Fruit fly (Drosophila melanogaster): ENCODE data around the gene Karl.

Gene Karl

DNA sequence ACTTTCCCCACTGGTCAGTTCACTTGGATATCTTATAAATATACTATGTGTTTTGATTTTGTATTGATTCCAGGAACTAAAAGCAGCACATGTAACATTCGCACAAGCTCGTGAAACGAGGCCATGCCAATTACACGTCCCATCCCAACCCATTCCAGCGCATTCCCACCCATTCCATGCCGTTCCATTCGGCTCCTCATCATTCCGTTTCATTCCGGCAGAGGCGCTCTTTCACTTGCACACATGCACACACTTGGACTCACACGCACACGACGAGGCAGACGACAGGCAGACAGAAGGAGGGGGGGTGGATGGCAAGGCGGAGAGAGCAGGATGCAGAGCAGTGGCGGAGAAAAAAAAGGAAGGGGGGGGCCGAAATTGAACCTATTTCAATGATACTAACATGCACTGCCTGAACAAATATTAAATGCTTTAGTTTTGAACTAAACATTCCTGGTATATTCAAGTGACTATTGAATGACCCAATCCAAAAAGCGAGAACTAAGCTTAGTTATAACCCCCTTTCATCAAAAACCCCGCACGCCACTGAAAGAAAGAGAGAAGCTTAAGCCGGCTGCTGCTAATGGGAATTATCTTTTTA, 11.1 kb upstream of the Karl start (continued):
- TF ChIP-seq pzg (GFP tag; optimal IDR thresholded peaks at IDR 0.05) (no peak), trem (tag; optimal IDR thresholded peaks at IDR 0.05) (peak; percentile 39), CG16863 (GFP tag; optimal IDR thresholded peaks at IDR 0.05) (peak; percentile 46), CG11696 (GFP tag; IDR thresholded peaks at IDR 0.05) (no peak), h (optimal IDR thresholded peaks at IDR 0.05) (no peak), Med (GFP tag) (peak; percentile 71), Oaz (GFP tag; IDR thresholded peaks at IDR 0.05) (no peak), Mad (GFP tag; optimal IDR thresholded peaks at IDR 0.05) (no peak), CG12299 (tag; optimal IDR thresholded peaks at IDR 0.05) (no peak), CG15269 (tag; optimal IDR thresholded peaks at IDR 0.05) (no peak), bab2 (GFP tag; optimal IDR thresholded peaks at IDR 0.05) (peak; percentile 9), nmo (GFP tag; optimal IDR thresholded peaks at IDR 0.05) (peak; percentile 56), CG7963 (GFP tag; IDR thresholded peaks at IDR 0.05; ENCODE audit: partially characterized antibody) (no peak), Doc2 (GFP tag; IDR thresholded peaks at IDR 0.05) (no peak), stc (GFP tag; IDR thresholded peaks at IDR 0.05) (peak; percentile 36; the same call in 1 of the 2 replicates), Max (GFP tag; optimal IDR thresholded peaks at IDR 0.05) (no peak), H2.0 (GFP tag; IDR thresholded peaks at IDR 0.05) (0 out of 2 replicates have a peak, but pooled peaks have one; percentile 15)

DNA sequence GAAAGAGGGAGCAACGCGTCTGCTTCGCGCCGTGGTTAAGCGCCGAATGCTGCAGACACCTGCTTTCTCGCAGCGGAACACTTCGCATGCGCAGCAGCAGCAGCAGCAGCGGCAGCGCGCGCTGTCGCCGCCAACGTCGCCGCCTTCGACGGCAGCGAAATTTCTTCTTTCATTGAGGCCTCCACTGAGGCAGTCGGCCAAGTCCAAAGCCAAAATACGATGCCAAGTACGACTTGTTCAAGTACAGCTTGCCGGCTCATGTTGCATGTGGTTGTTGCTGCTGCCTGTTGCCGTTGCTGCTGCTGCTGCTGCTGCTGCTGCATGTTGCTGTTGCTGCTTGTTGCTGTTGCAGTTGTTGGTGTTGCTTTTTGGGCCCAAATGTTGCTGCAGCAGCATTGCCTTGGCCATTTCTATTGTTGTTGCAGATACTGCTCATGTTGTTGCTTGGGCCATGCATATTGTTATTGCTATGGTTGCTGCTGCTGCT, 8.4 kb upstream of the Karl start, which contains the start of gene dy:
TSS of gene dy (minus strand) at position 51 of the 487 bp plus-strand sequence.
- TF ChIP-seq CG11560 (tag; IDR thresholded peaks at IDR 0.05) (no peak), Gug (GFP tag; IDR thresholded peaks at IDR 0.05) (no peak), CG2116 (GFP tag; optimal IDR thresholded peaks at IDR 0.05) (no peak), CG5953 (GFP tag; IDR thresholded peaks at IDR 0.05) (no peak), CG1832 (GFP tag; optimal IDR thresholded peaks at IDR 0.05) (no peak), sim (GFP tag; IDR thresholded peaks at IDR 0.05) (no peak), HHEX (GFP tag; optimal IDR thresholded peaks at IDR 0.05) (no peak), Ets65A (GFP tag) (peak; percentile 61)

DNA sequence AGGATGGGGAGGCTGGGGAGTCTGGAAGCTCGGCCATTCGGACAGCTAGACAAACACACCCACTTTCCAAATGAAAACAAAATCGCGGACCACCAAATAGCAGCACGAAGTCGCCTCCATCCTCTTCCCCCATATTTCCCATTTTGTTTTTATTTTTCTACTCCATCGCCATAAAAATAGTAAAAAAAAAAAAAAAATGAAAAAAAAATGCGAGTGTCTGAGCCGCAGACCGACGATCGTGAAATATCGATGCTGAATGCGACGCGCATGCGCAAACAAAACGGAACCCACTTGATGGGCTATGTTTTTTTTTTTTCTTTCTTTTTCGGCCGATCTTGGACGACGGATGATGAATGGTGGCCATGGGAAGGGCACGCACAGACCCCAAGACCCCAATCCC, 2.2 kb upstream of the Karl start:
- peak; percentile 11 for TF ChIP-seq sqz (GFP tag; optimal IDR thresholded peaks at IDR 0.05)
- no peak for TF ChIP-seq Bdp1 (GFP tag; optimal IDR thresholded peaks at IDR 0.05)
- no peak for TF ChIP-seq CG17361 (GFP tag; IDR thresholded peaks at IDR 0.05)
- no peak for TF ChIP-seq CG15696 (tag; optimal IDR thresholded peaks at IDR 0.05)
- TF ChIP-seq Drgx (GFP tag; IDR thresholded peaks at IDR 0.05) = peak; percentile 28; the same call in 1 of the 2 replicates
- no peak for TF ChIP-seq CG12942 (GFP tag; optimal IDR thresholded peaks at IDR 0.05)
- TF ChIP-seq sisA (GFP tag; IDR thresholded peaks at IDR 0.05) = no peak
- no peak for TF ChIP-seq dimm (GFP tag; IDR thresholded peaks at IDR 0.05)
- no peak for TF ChIP-seq Scr (GFP tag; IDR thresholded peaks at IDR 0.05; ENCODE audit: partially characterized antibody)
- no peak for TF ChIP-seq CG2116 (GFP tag; optimal IDR thresholded peaks at IDR 0.05)
- TF ChIP-seq tio (GFP tag; optimal IDR thresholded peaks at IDR 0.05) = no peak
- no peak for TF ChIP-seq exex (tag; optimal IDR thresholded peaks at IDR 0.05)
- no peak for TF ChIP-seq CG2199 (GFP tag; IDR thresholded peaks at IDR 0.05)
- TF ChIP-seq nom (GFP tag; optimal IDR thresholded peaks at IDR 0.05) = peak; percentile 81
- TF ChIP-seq CG17385 (GFP tag; optimal IDR thresholded peaks at IDR 0.05) = no peak
- TF ChIP-seq en (GFP tag; optimal IDR thresholded peaks at IDR 0.05) = no peak
- TF ChIP-seq nau (GFP tag; optimal IDR thresholded peaks at IDR 0.05) = no peak
- TF ChIP-seq MBD-R2 (GFP tag; IDR thresholded peaks at IDR 0.05) = no peak
- no peak for TF ChIP-seq CG4617 (GFP tag; optimal IDR thresholded peaks at IDR 0.05; ENCODE audit: borderline replicate concordance)
- TF ChIP-seq Oli (tag; optimal IDR thresholded peaks at IDR 0.05) = no peak
- TF ChIP-seq Dbx (GFP tag; IDR thresholded peaks at IDR 0.05) = no peak
